Worm (Caenorhabditis elegans) whole organism, early embryonic: ENCODE data around the gene K08C7.6.

Experiments used
- B0310.2 ChIP-seq: sonication (generic microtip); optimal IDR thresholded peaks from 2 replicates; lab custom pipeline; 2016; ENCODE audit warnings: mild to moderate bottlenecking, missing genetic modification characterization, missing compliant biosample characterization
- F13C5.2 ChIP-seq: sonication (generic microtip); optimal IDR thresholded peaks from 2 replicates; lab custom pipeline; 2017; ENCODE audit warnings: mild to moderate bottlenecking, missing genetic modification characterization, inconsistent platforms, missing compliant biosample characterization
- aly-1 ChIP-seq: sonication (generic microtip); optimal IDR thresholded peaks from 2 replicates; lab custom pipeline; 2016; ENCODE audit warnings: missing genetic modification characterization, missing compliant biosample characterization
- ama-1 ChIP-seq: fragments of 150-350 bp; optimal IDR thresholded peaks from 2 replicates; lab custom pipeline; 2014
- ceh-13 ChIP-seq: fragments of 200-800 bp; sonication (Bioruptor generic); optimal IDR thresholded peaks from 2 replicates; lab custom pipeline; 2018; ENCODE audit warnings: mild to moderate bottlenecking, missing genetic modification characterization, missing compliant biosample characterization
- ceh-36 ChIP-seq: sonication (generic microtip); optimal IDR thresholded peaks from 2 replicates; lab custom pipeline; 2016; ENCODE audit warnings: missing genetic modification characterization, inconsistent platforms, missing compliant biosample characterization
- ets-7 ChIP-seq: sonication (generic microtip); optimal IDR thresholded peaks from 2 replicates; lab custom pipeline; 2016; ENCODE audit warnings: missing genotype, missing genetic modification characterization, missing compliant biosample characterization
- flt-1 ChIP-seq: fragments of 200-800 bp; sonication (Bioruptor generic); IDR thresholded peaks from 2 replicates; pipeline ENCODE4 v1.3.6; 2022; ENCODE audit warnings: missing genetic modification characterization, missing compliant biosample characterization
- hmbx-1 ChIP-seq: sonication (generic microtip); optimal IDR thresholded peaks from 2 replicates; lab custom pipeline; 2016; ENCODE audit warnings: mild to moderate bottlenecking, missing genetic modification characterization, missing compliant biosample characterization
- hmg-4 ChIP-seq: fragments of 200-800 bp; sonication (Bioruptor generic); optimal IDR thresholded peaks from 2 replicates; lab custom pipeline; 2018; ENCODE audit warnings: mild to moderate bottlenecking, missing genetic modification characterization, missing compliant biosample characterization
- hnd-1 ChIP-seq: sonication (generic microtip); optimal IDR thresholded peaks from 2 replicates; lab custom pipeline; 2016; ENCODE audit warnings: missing genetic modification characterization, missing compliant biosample characterization
- pes-1 ChIP-seq: fragments of 200-800 bp; sonication (Bioruptor generic); IDR thresholded peaks from 2 replicates; pipeline ENCODE4 v1.3.6; 2022; ENCODE audit warnings: missing genetic modification reagents, missing genetic modification characterization, missing compliant biosample characterization
- scrt-1 ChIP-seq: fragments of 200-800 bp; sonication (Bioruptor generic); IDR thresholded peaks from 2 replicates; pipeline ENCODE4 v1.3.6; 2022; ENCODE audit warnings: missing genetic modification characterization, missing compliant biosample characterization
- sea-1 ChIP-seq: fragments of 200-800 bp; sonication (Bioruptor generic); conservative IDR thresholded peaks from 2 replicates; pipeline ENCODE4 v1.3.6; 2022; ENCODE audit warnings: missing genetic modification characterization, missing compliant biosample characterization
- tbx-11 ChIP-seq: fragments of 200-800 bp; sonication (Bioruptor generic); IDR thresholded peaks from 2 replicates; pipeline ENCODE4 v1.3.6; 2022; ENCODE audit warnings: missing genetic modification characterization, missing compliant biosample characterization
- tbx-37 ChIP-seq: fragments of 200-800 bp; sonication (Bioruptor generic); conservative IDR thresholded peaks from 2 replicates; pipeline ENCODE4 v1.3.6; 2022; ENCODE audit warnings: missing genetic modification reagents, missing genetic modification characterization, missing compliant biosample characterization
- tra-4 ChIP-seq: sonication (generic microtip); optimal IDR thresholded peaks from 2 replicates; lab custom pipeline; 2017; ENCODE audit warnings: missing genetic modification characterization, missing compliant biosample characterization

Gene K08C7.6

ce11 chrIV:10685758-10686157 lies at the start of gene K08C7.6, which contains the start of gene R102.1:
K08C7.6 (minus strand) TSS chrIV:10685858.
R102.1 (plus strand) TSS chrIV:10686048.
- TF ChIP-seq ceh-13 (no peak), F13C5.2 (tag; lab: Kevin White, UChicago) (no peak)

DNA sequence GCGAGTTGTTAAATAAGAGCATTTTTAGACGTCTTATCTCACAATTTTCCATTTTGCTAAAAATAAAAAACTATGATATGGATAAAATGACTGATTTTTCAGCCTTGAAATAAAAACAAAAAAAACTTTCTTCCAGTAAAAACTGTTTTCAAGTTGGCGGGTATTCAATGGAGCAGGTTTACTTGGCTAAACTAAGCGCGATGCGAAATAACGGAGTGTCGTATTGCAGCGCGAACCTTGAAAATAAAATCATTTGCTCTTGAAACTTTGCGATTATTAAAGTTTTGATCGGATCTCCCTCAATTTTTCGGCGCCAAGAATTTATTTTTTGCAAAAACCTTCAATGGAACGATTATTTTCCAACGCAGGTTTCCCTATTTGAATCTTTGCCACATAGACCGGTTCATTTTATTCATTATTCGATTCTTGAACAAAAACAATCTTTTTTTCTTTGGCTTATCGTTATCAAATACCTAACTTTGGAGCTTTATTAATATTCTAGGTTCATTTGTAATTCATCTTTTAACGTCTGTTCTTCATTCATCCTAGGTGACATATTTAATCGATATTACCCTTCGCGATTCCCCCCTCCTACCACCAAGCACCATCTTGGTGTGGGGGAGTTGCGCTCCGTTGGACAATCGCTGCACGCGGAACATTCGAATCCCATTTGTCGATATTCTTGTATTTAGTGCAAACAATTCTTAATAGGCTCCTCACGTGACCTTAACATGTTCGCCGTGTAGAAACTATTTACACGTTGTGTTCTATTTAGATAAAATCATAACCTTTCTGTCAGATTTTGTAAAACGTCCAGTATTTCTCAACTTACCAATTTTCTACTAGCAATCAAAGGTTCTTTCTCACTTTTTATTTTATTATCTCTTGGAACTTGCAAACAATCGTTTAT lies 49.1 kb upstream of the K08C7.6 start, which contains the start of the genes orc-5 and cyb-1:
Gene orc-5, minus strand, starts transcription at position 62 of the 910 bp plus-strand sequence.
Gene cyb-1, plus strand, starts transcription at position 690 of the 910 bp plus-strand sequence.
- TF ChIP-seq pes-1 (GFP tag; lab: Robert Waterston, UW) (no peak), scrt-1 (GFP tag; lab: Robert Waterston, UW) (no peak), hnd-1 (tag; lab: Kevin White, UChicago) (no peak), tbx-11 (no peak), ets-7 (tag; lab: Kevin White, UChicago) (no peak), hmbx-1 (tag; lab: Kevin White, UChicago) (no peak), sea-1 (GFP tag; lab: Robert Waterston, UW) (no peak), B0310.2 (tag; lab: Kevin White, UChicago) (no peak), aly-1 (tag; lab: Kevin White, UChicago) (no peak), hmg-4 (GFP tag; lab: Kevin White, UChicago) (no peak), flt-1 (GFP tag; lab: Robert Waterston, UW) (no peak), ama-1 (no peak)

ce11 chrIV:10727734-10728133 lies 42.1 kb upstream of the K08C7.6 start, which contains the start of gene ZC168.2:
ZC168.2 (plus strand) TSS chrIV:10728034.
- TF ChIP-seq scrt-1 (GFP tag; lab: Robert Waterston, UW) (no peak), tra-4 (no peak), tbx-11 (no peak), ama-1 (no peak), hmbx-1 (tag; lab: Kevin White, UChicago) (no peak), ceh-36 (tag; lab: Kevin White, UChicago) (no peak), tbx-37 (GFP tag; lab: Robert Waterston, UW) (no peak), hnd-1 (tag; lab: Kevin White, UChicago) (no peak), aly-1 (tag; lab: Kevin White, UChicago) (no peak), pes-1 (GFP tag; lab: Robert Waterston, UW) (no peak), ceh-13 (no peak), sea-1 (GFP tag; lab: Robert Waterston, UW) (no peak), B0310.2 (tag; lab: Kevin White, UChicago) (no peak), ets-7 (tag; lab: Kevin White, UChicago) (no peak)

DNA sequence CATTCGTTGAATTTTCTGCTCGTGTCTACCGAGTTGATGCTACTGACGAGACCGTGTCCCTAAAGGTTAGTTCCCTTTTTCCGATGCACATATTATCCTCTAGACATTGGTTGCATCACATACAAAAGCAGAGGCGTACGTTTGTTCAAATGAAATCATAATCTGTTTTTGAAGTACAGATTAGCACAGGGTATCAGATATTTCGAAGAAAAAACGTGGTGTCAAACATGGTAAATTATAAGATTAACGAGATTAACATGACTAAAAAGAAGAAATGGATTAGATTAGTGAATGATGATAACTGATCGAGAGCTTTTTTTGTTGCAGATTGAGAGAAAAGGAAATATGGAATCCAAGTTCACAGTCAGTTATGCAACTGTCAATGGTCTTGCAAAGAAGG lies 33.2 kb upstream of the K08C7.6 start:
- TF ChIP-seq aly-1 (tag; lab: Kevin White, UChicago) (no peak), scrt-1 (GFP tag; lab: Robert Waterston, UW) (no peak), B0310.2 (tag; lab: Kevin White, UChicago) (no peak), pes-1 (GFP tag; lab: Robert Waterston, UW) (no peak), F13C5.2 (tag; lab: Kevin White, UChicago) (no peak), hmbx-1 (tag; lab: Kevin White, UChicago) (no peak), tbx-37 (GFP tag; lab: Robert Waterston, UW) (no peak), flt-1 (GFP tag; lab: Robert Waterston, UW) (no peak), hnd-1 (tag; lab: Kevin White, UChicago) (no peak), tbx-11 (no peak), ama-1 (no peak), ceh-36 (tag; lab: Kevin White, UChicago) (no peak)

ce11 chrIV:10718075-10718474 lies 32.4 kb upstream of the K08C7.6 start:
- TF ChIP-seq scrt-1 (GFP tag; lab: Robert Waterston, UW) (no peak), tbx-37 (GFP tag; lab: Robert Waterston, UW) (no peak), B0310.2 (tag; lab: Kevin White, UChicago) (no peak), hmbx-1 (tag; lab: Kevin White, UChicago) (no peak), pes-1 (GFP tag; lab: Robert Waterston, UW) (no peak), flt-1 (GFP tag; lab: Robert Waterston, UW) (no peak), F13C5.2 (tag; lab: Kevin White, UChicago) (no peak), ceh-36 (tag; lab: Kevin White, UChicago) (no peak), tra-4 (no peak), ceh-13 (no peak), hmg-4 (GFP tag; lab: Kevin White, UChicago) (no peak)

DNA sequence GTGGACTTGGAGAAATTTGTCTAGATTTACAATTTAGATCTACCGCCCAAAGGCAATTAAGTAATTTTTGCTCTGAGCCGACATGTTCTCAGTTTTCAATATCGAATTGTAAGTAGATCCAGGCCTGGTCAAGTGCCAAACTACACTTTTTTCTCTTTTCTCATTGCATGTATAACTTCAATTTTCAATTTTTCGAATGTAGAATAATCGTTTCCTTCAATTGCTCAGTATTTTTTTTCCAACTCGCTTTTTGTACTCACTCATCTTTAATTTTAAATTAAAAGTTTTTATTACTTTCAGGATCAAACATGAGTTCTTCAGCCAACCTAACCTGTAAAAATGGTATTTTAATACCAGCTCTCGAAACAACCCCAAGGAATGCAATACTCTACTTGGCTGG lies 30.7 kb upstream of the K08C7.6 start, which contains the start of gene ncx-3:
Gene ncx-3, plus strand, starts transcription at position 301 of the 400 bp plus-strand sequence.
- TF ChIP-seq B0310.2 (tag; lab: Kevin White, UChicago) (no peak), F13C5.2 (tag; lab: Kevin White, UChicago) (no peak), hmg-4 (GFP tag; lab: Kevin White, UChicago) (no peak), scrt-1 (GFP tag; lab: Robert Waterston, UW) (no peak), tra-4 (no peak), aly-1 (tag; lab: Kevin White, UChicago) (no peak), tbx-11 (no peak), pes-1 (GFP tag; lab: Robert Waterston, UW) (no peak), sea-1 (GFP tag; lab: Robert Waterston, UW) (no peak), tbx-37 (GFP tag; lab: Robert Waterston, UW) (no peak), ets-7 (tag; lab: Kevin White, UChicago) (no peak), hmbx-1 (tag; lab: Kevin White, UChicago) (no peak), ama-1 (no peak), hnd-1 (tag; lab: Kevin White, UChicago) (no peak), ceh-36 (tag; lab: Kevin White, UChicago) (no peak), ceh-13 (no peak), flt-1 (GFP tag; lab: Robert Waterston, UW) (no peak)
